Worm (Caenorhabditis elegans) whole organism, late embryonic: ENCODE results near the gene mbr-1.

Source experiments
- ama-1 ChIP-seq: fragments of 150-350 bp; optimal IDR thresholded peaks from 2 replicates; lab custom pipeline; 2014
- dve-1 ChIP-seq: sonication (generic microtip); optimal IDR thresholded peaks from 2 replicates; lab custom pipeline; 2017; ENCODE audit warnings: antibody characterized with exemption, mild to moderate bottlenecking, missing genetic modification characterization, missing compliant biosample characterization
- hlh-15 ChIP-seq: sonication (generic microtip); optimal IDR thresholded peaks from 2 replicates; lab custom pipeline; 2016; ENCODE audit warnings: missing genetic modification characterization, missing compliant biosample characterization
- pha-4 ChIP-seq: fragments of 150-350 bp; optimal IDR thresholded peaks from 2 replicates; lab custom pipeline; 2018; ENCODE audit warnings: missing biosample characterization, missing genetic modification reagents, missing genetic modification characterization
- unc-3 ChIP-seq, 2 experiments: fragments of 200-800 bp in 1 of 2; sonication (Bioruptor generic) in 1 of 2; sonication (generic microtip) in 1 of 2; conservative IDR thresholded peaks in 1 of 2; optimal IDR thresholded peaks in 1 of 2; 2 replicates each; pipeline versions ENCODE4 v1.3.6 to Lab custom; 2016 to 2022; ENCODE audit warnings: missing compliant biosample characterization in 2 of 2, missing genetic modification characterization in 2 of 2, missing genetic modification reagents in 1 of 2
- unc-86 ChIP-seq: sonication (generic microtip); optimal IDR thresholded peaks from 2 replicates; lab custom pipeline; 2016; ENCODE audit warnings: missing genetic modification characterization, missing compliant biosample characterization

DNA sequence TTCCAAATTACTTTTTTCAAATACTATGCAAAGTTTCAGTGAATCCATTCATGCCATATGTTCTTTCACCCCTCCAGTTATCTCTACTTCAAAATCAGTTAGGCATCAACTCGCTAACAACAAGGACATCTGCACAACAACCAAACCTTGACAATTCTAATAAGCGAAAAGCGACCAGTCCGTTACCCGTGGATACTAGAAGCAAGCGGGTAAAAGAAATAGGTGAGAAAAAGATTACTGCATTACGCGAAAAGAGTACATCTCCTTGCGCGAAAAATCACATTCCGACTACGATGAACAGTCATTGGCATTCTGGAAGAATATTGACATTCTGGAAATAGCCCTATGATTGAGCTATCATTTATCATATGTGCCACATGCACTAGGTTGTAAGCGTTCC, 34.3 kb upstream of the mbr-1 start:
- TF ChIP-seq pha-4 (tag; lab: Kevin White, UChicago) = no peak
- no peak for TF ChIP-seq hlh-15 (tag; lab: Kevin White, UChicago)
- no peak for TF ChIP-seq ama-1
- no peak for TF ChIP-seq dve-1 (tag; lab: Kevin White, UChicago)
- no peak for TF ChIP-seq unc-3 (GFP tag; conservative IDR thresholded peaks at IDR 0.05; lab: Robert Waterston, UW)
- TF ChIP-seq unc-3 (tag; optimal IDR thresholded peaks at IDR 0.05; lab: Kevin White, UChicago) = no peak
- TF ChIP-seq unc-86 = no peak
